Fruit fly (Drosophila melanogaster) whole organism, embryonic: Measurements from ENCODE around the gene mthl8.

Source experiments
- B-H1 ChIP-seq: fragments of 200-800 bp; sonication (Bioruptor generic); IDR thresholded peaks from 3 replicates; pipeline ENCODE4 v1.3.6; 2022; ENCODE audit warnings: missing biosample characterization, missing genetic modification characterization
- CG1233 ChIP-seq: fragments of 200-800 bp; sonication (Bioruptor generic); optimal IDR thresholded peaks from 4 replicates; lab custom pipeline; 2018; ENCODE audit warnings: missing biosample characterization, mild to moderate bottlenecking, missing genetic modification characterization
- CG2875 ChIP-seq: fragments of 200-800 bp; sonication (Bioruptor generic); optimal IDR thresholded peaks from 2 replicates; lab custom pipeline; 2017; ENCODE audit warnings: missing biosample characterization, mild to moderate bottlenecking, missing genetic modification characterization, missing genetic modification reagents
- CG32767 ChIP-seq: fragments of 200-800 bp; sonication (Bioruptor generic); IDR thresholded peaks from 2 replicates; pipeline ENCODE4 v1.3.6; 2022; ENCODE audit warnings: missing biosample characterization, missing genetic modification characterization
- CG9817 ChIP-seq: fragments of 200-800 bp; sonication (Bioruptor generic); optimal IDR thresholded peaks from 2 replicates; lab custom pipeline; 2018; ENCODE audit warnings: missing biosample characterization, mild to moderate bottlenecking, missing genetic modification characterization, moderate library complexity
- Trl ChIP-seq, 3 experiments: fragments of >200 bp in 2 of 3; fragments of 200-800 bp in 1 of 3; sonication (Bioruptor generic) in 1 of 3; optimal IDR thresholded peaks; 2 replicates in 1 of 3; 3 replicates in 2 of 3; lab custom pipeline; 2016 to 2017; ENCODE audit warnings: missing biosample characterization in 1 of 3, missing genetic modification characterization in 1 of 3
- emc ChIP-seq: fragments of 200-800 bp; sonication (Bioruptor generic); optimal IDR thresholded peaks from 2 replicates; lab custom pipeline; 2016; ENCODE audit warnings: missing biosample characterization, missing genetic modification characterization
- fd102C ChIP-seq: fragments of 200-800 bp; sonication (Bioruptor generic); optimal IDR thresholded peaks from 2 replicates; lab custom pipeline; 2018; ENCODE audit warnings: missing biosample characterization, mild to moderate bottlenecking, missing genetic modification characterization, moderate library complexity
- gem ChIP-seq: fragments of 200-800 bp; sonication (Bioruptor generic); optimal IDR thresholded peaks from 2 replicates; lab custom pipeline; 2019; ENCODE audit warnings: missing biosample characterization, mild to moderate bottlenecking, missing genetic modification characterization, moderate library complexity
- grn ChIP-seq: fragments of 200-800 bp; sonication (Bioruptor generic); optimal IDR thresholded peaks from 3 replicates; lab custom pipeline; 2017; ENCODE audit warnings: missing biosample characterization, missing genetic modification characterization
- otp ChIP-seq: fragments of 200-800 bp; sonication (Bioruptor generic); IDR thresholded peaks from 3 replicates; pipeline ENCODE4, ENCODE4 v1.3.6; 2022; ENCODE audit warnings: missing biosample characterization, missing genetic modification characterization
- pum ChIP-seq: fragments of 200-800 bp; sonication (Bioruptor generic); optimal IDR thresholded peaks from 2 replicates; lab custom pipeline; 2016; ENCODE audit warnings: missing biosample characterization, missing genetic modification characterization
- rib ChIP-seq: fragments of 200-800 bp; sonication (Bioruptor generic); IDR thresholded peaks from 2 replicates; pipeline ENCODE4 v1.3.6; 2022; ENCODE audit warnings: missing biosample characterization, missing genetic modification characterization
- shn ChIP-seq: fragments of 200-800 bp; sonication (Bioruptor generic); optimal IDR thresholded peaks from 3 replicates; lab custom pipeline; 2016; ENCODE audit warnings: missing biosample characterization, missing genetic modification characterization

- TF ChIP-seq CG2875 (GFP tag; lab: Kevin White, UChicago) (no peak), shn (GFP tag; lab: Kevin White, UChicago) (no peak), fd102C (GFP tag; lab: Kevin White, UChicago) (no peak), otp (GFP tag; lab: Robert Waterston, UW) (no peak), CG1233 (GFP tag; lab: Kevin White, UChicago) (no peak), CG32767 (GFP tag; lab: Robert Waterston, UW) (no peak), B-H1 (GFP tag; lab: Robert Waterston, UW) (no peak), pum (GFP tag; lab: Kevin White, UChicago) (no peak), CG9817 (tag; lab: Kevin White, UChicago) (no peak), rib (GFP tag; lab: Robert Waterston, UW) (no peak), emc (GFP tag; lab: Kevin White, UChicago) (no peak), Trl (optimal IDR thresholded peaks at IDR 0.05; lab: Kevin White, UChicago) (peak; percentile 20 to 43), Trl (GFP tag; optimal IDR thresholded peaks at IDR 0.05; lab: Kevin White, UChicago) (no peak), grn (GFP tag; lab: Kevin White, UChicago) (no peak), gem (no peak)
Measured at dm6 chr3L:26690-27271, 4.6 kb downstream of the mthl8 start.
